Worm (Caenorhabditis elegans) whole organism, L2 larva: Measurements from ENCODE around the gene F33G12.6.

ENCODE experiments used
- ama-1 ChIP-seq: fragments of 150-350 bp; optimal IDR thresholded peaks from 2 replicates; lab custom pipeline; 2018; ENCODE audit warnings: inconsistent platforms
- elt-1 ChIP-seq: fragments of 150-350 bp; optimal IDR thresholded peaks from 2 replicates; lab custom pipeline; 2014; ENCODE audit warnings: missing biosample characterization, missing genetic modification characterization
- fos-1 ChIP-seq: fragments of 150-350 bp; optimal IDR thresholded peaks from 2 replicates; lab custom pipeline; 2014; ENCODE audit warnings: missing biosample characterization, missing genetic modification characterization
- lsy-2 ChIP-seq, 2 experiments: fragments of 150-350 bp in 1 of 2; sonication (generic microtip) in 1 of 2; optimal IDR thresholded peaks; 2 replicates each; lab custom pipeline; 2014 to 2017; ENCODE audit warnings: missing biosample characterization in 2 of 2, missing genetic modification characterization in 2 of 2
- nhr-10 ChIP-seq: sonication (generic microtip); optimal IDR thresholded peaks from 2 replicates; lab custom pipeline; 2017; ENCODE audit warnings: missing biosample characterization, missing genetic modification characterization
- nhr-25 ChIP-seq: fragments of 150-350 bp; sonication (generic microtip); optimal IDR thresholded peaks from 3 replicates; lab custom pipeline; 2014; ENCODE audit warnings: missing biosample characterization, missing genetic modification characterization
- unc-39 ChIP-seq: fragments of 150-350 bp; optimal IDR thresholded peaks from 2 replicates; lab custom pipeline; 2014; ENCODE audit warnings: missing biosample characterization, missing genetic modification characterization

ce11 chrII:5061794-5062368 is 12.2 kb downstream of the F33G12.6 start, which contains the start of gene smc-5:
- no peak for TF ChIP-seq nhr-10 (tag; lab: Kevin White, UChicago)
- peak; percentile 40 for TF ChIP-seq fos-1 (tag; lab: Kevin White, UChicago)
- TF ChIP-seq elt-1 (tag; lab: Kevin White, UChicago) = no peak
- peak; percentile 50 to 88 for TF ChIP-seq lsy-2 (tag; optimal IDR thresholded peaks at IDR 0.05; lab: Kevin White, UChicago)
- no peak for TF ChIP-seq ama-1 (lab: Kevin White, UChicago)
- no peak for TF ChIP-seq nhr-25 (tag; lab: Kevin White, UChicago)
- no peak for TF ChIP-seq unc-39 (tag; lab: Kevin White, UChicago)
